Worm (Caenorhabditis elegans) whole organism, midembryonic: ENCODE measurements around the gene pdhk-2.

Experiments used
- T22C8.4 ChIP-seq: fragments of 200-800 bp; sonication (Bioruptor generic); IDR thresholded peaks from 2 replicates; pipeline ENCODE4 v1.3.6; 2022; ENCODE audit warnings: missing genetic modification characterization, missing compliant biosample characterization
- cog-1 ChIP-seq: sonication (generic microtip); optimal IDR thresholded peaks from 2 replicates; lab custom pipeline; 2016; ENCODE audit warnings: missing genetic modification characterization, missing compliant biosample characterization
- flt-1 ChIP-seq: fragments of 200-800 bp; sonication (Bioruptor generic); IDR thresholded peaks from 2 replicates; pipeline ENCODE4 v1.3.6; 2022; ENCODE audit warnings: missing genetic modification characterization, missing compliant biosample characterization
- klf-2 ChIP-seq: fragments of 200-800 bp; sonication (Bioruptor generic); conservative IDR thresholded peaks from 2 replicates; pipeline ENCODE4 v1.3.6; 2022; ENCODE audit warnings: missing genetic modification reagents, missing genetic modification characterization, missing compliant biosample characterization
- med-1 ChIP-seq: sonication (generic microtip); optimal IDR thresholded peaks from 2 replicates; lab custom pipeline; 2017; ENCODE audit warnings: missing genetic modification characterization, mild to moderate bottlenecking, missing compliant biosample characterization, antibody characterized with exemption, missing genetic modification reagents; ENCODE audit not compliant: insufficient read depth
- ref-1 ChIP-seq: fragments of 200-800 bp; sonication (Bioruptor generic); conservative IDR thresholded peaks from 2 replicates; pipeline ENCODE4 v1.3.6; 2022; ENCODE audit warnings: missing genetic modification reagents, missing genetic modification characterization, missing compliant biosample characterization
- tab-1 ChIP-seq: fragments of 200-800 bp; sonication (Bioruptor generic); IDR thresholded peaks from 2 replicates; pipeline ENCODE4 v1.3.6; 2022; ENCODE audit warnings: missing genetic modification characterization, missing compliant biosample characterization
- ztf-23 ChIP-seq: fragments of 200-800 bp; sonication (Bioruptor generic); IDR thresholded peaks from 2 replicates; pipeline ENCODE4 v1.3.6; 2022; ENCODE audit warnings: missing genetic modification reagents, missing genetic modification characterization, missing compliant biosample characterization
- ztf-29 ChIP-seq: fragments of 200-800 bp; sonication (Bioruptor generic); IDR thresholded peaks from 2 replicates; pipeline ENCODE4 v1.3.6; 2022; ENCODE audit warnings: missing genetic modification reagents, missing genetic modification characterization, missing compliant biosample characterization

Gene pdhk-2

ce11 chrIII:8718592-8718991 is 22.6 kb downstream of the pdhk-2 start:
- TF ChIP-seq cog-1 (tag; lab: Kevin White, UChicago) (no peak), klf-2 (no peak), med-1 (GFP tag; lab: Kevin White, UChicago) (no peak), ztf-29 (GFP tag; lab: Robert Waterston, UW) (no peak), ztf-23 (GFP tag; lab: Robert Waterston, UW) (no peak), flt-1 (no peak), T22C8.4 (GFP tag; lab: Robert Waterston, UW) (no peak), ref-1 (no peak), tab-1 (GFP tag; lab: Robert Waterston, UW) (no peak)

ce11 chrIII:8717231-8717694 is 23.9 kb downstream of the pdhk-2 start, which contains the start of gene mrpl-11:
Gene mrpl-11, plus strand, starts transcription at chrIII:8717644.
- TF ChIP-seq ztf-29 (GFP tag; lab: Robert Waterston, UW), result no peak
- no peak for TF ChIP-seq T22C8.4 (GFP tag; lab: Robert Waterston, UW)
- no peak for TF ChIP-seq cog-1 (tag; lab: Kevin White, UChicago)
- TF ChIP-seq ref-1, result no peak
- TF ChIP-seq ztf-23 (GFP tag; lab: Robert Waterston, UW), result no peak
- no peak for TF ChIP-seq med-1 (GFP tag; lab: Kevin White, UChicago)
- TF ChIP-seq flt-1, result no peak
- TF ChIP-seq tab-1 (GFP tag; lab: Robert Waterston, UW), result no peak
- no peak for TF ChIP-seq klf-2

ce11 chrIII:8716084-8716483 is 25.1 kb downstream of the pdhk-2 start, which contains the start of gene B0303.14:
Gene B0303.14, minus strand, starts transcription at chrIII:8716184.
- no peak for TF ChIP-seq T22C8.4 (GFP tag; lab: Robert Waterston, UW)
- TF ChIP-seq ref-1, result no peak

DNA sequence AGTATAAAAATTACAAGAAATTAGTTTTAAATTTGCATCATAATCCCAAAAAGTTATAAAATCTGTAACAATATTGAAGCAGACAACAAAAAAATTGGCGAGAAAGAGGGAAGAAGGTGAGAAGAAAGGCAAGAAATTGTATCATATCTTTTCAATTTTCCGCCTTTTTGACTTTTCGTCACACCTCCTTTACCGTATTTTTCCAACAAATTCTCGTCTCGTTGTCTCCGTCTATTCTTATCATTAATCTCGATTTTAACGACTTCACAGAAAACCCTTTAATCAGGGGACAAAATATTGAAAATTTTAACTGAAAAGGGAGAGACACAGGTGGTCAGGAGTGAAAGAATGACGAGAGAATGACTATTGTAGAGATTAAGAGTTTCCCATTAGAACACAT is 28.2 kb downstream of the pdhk-2 start:
- TF ChIP-seq ztf-23 (GFP tag; lab: Robert Waterston, UW) (no peak), med-1 (GFP tag; lab: Kevin White, UChicago) (no peak), T22C8.4 (GFP tag; lab: Robert Waterston, UW) (no peak), tab-1 (GFP tag; lab: Robert Waterston, UW) (no peak), cog-1 (tag; lab: Kevin White, UChicago) (no peak), ztf-29 (GFP tag; lab: Robert Waterston, UW) (no peak), klf-2 (no peak), flt-1 (no peak), ref-1 (no peak)

- TF ChIP-seq cog-1 (tag; lab: Kevin White, UChicago) (no peak), klf-2 (no peak), ztf-23 (GFP tag; lab: Robert Waterston, UW) (no peak), T22C8.4 (GFP tag; lab: Robert Waterston, UW) (no peak), flt-1 (no peak), ztf-29 (GFP tag; lab: Robert Waterston, UW) (no peak), tab-1 (GFP tag; lab: Robert Waterston, UW) (no peak)
Observed at ce11 chrIII:8710310-8710709, 30.9 kb downstream of the pdhk-2 start, which contains the start of gene B0303.11. Gene B0303.11, minus strand, starts transcription at chrIII:8710410.

DNA sequence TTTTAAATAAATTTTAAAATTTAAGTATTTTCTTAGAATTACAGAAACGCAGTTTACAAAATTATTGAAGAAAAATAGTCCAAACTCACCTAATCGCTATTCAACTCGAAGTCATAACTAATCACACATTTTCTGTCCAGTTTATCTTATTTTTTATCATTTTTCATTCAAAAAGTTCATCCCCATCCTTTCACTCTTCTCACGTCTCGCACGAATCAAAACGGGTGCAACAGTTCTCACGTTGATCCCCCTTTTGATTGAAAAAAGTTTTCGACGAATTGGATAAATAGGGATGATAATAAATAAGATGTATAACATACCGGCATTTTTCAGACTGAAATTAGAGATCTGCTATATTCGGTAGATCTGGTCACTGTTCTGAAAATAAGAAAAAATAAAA is 31.5 kb downstream of the pdhk-2 start:
- TF ChIP-seq cog-1 (tag; lab: Kevin White, UChicago) (no peak), klf-2 (no peak), T22C8.4 (GFP tag; lab: Robert Waterston, UW) (no peak), tab-1 (GFP tag; lab: Robert Waterston, UW) (no peak), ztf-23 (GFP tag; lab: Robert Waterston, UW) (no peak), ref-1 (no peak), flt-1 (no peak), med-1 (GFP tag; lab: Kevin White, UChicago) (no peak), ztf-29 (GFP tag; lab: Robert Waterston, UW) (no peak)

- TF ChIP-seq tab-1 (GFP tag; lab: Robert Waterston, UW) (no peak), cog-1 (tag; lab: Kevin White, UChicago) (no peak), T22C8.4 (GFP tag; lab: Robert Waterston, UW) (no peak), klf-2 (no peak), ztf-23 (GFP tag; lab: Robert Waterston, UW) (no peak), ztf-29 (GFP tag; lab: Robert Waterston, UW) (no peak), flt-1 (no peak), med-1 (GFP tag; lab: Kevin White, UChicago) (no peak), ref-1 (no peak)
Observed at ce11 chrIII:8704765-8705164, 36.4 kb downstream of the pdhk-2 start, which contains the start of gene B0303.16. Gene B0303.16, plus strand, starts transcription at chrIII:8705065.

- TF ChIP-seq ref-1 (no peak), ztf-29 (GFP tag; lab: Robert Waterston, UW) (no peak), tab-1 (GFP tag; lab: Robert Waterston, UW) (no peak), med-1 (GFP tag; lab: Kevin White, UChicago) (no peak), cog-1 (tag; lab: Kevin White, UChicago) (no peak), ztf-23 (GFP tag; lab: Robert Waterston, UW) (no peak), flt-1 (no peak), T22C8.4 (GFP tag; lab: Robert Waterston, UW) (no peak), klf-2 (no peak)
Observed at ce11 chrIII:8700289-8700957, 40.8 kb downstream of the pdhk-2 start, which contains the start of the genes sdz-1 and vps-33.1. Gene sdz-1, minus strand, starts transcription at chrIII:8700339. Gene vps-33.1, plus strand, starts transcription at chrIII:8700927.

DNA sequence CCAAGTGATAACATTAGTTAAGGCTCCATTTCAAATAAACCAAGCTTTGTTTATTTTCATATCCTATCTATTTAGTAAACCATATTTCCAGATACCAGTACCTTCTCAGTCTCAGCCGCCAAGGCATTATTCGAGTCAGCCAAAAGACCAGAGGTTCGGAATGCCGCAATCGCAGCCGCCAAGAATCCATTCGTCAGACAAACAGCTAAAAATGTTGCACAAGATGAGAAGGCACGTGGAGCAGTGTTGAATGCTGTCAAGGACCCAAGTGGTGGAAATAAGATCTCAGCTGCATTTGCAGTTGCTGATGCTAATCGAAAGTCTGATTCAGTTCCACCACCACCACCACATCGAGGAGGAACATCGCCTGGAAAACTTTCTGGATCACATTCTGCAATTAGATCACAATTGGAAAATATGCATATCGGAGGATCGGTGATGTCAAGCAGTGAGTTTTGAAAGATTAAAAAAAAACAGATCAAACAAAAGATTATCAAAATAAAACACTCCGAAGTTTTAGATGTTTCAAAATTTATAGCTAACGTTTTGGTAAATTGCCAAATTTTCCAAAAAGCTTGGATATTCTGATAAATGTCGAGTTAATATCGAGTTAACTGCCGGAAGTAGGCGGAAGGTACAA is 43.8 kb downstream of the pdhk-2 start:
- TF ChIP-seq T22C8.4 (GFP tag; lab: Robert Waterston, UW) (no peak), ztf-29 (GFP tag; lab: Robert Waterston, UW) (no peak), klf-2 (no peak), tab-1 (GFP tag; lab: Robert Waterston, UW) (no peak), ref-1 (no peak), med-1 (GFP tag; lab: Kevin White, UChicago) (no peak), cog-1 (tag; lab: Kevin White, UChicago) (no peak), flt-1 (no peak), ztf-23 (GFP tag; lab: Robert Waterston, UW) (no peak)
